Worm (Caenorhabditis elegans): ENCODE measurements around the gene spp-16.

DNA sequence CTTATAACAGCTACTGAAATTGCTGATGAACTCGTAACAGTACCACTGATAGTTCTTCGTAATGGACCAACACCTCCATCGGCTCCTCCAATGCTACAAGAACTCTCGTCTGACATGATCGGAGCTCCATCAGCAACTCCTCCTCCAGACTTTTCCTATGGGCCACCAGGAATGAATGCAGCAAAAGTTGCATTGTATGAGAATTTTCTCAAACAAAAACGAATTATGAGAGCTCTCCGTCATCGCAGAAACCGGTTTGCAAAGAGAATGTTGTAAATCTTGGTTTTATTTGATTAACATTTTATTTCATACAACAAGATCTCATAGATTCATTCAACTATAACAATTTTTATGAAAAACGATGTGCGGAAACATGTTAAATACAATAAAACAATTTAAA, 13.5 kb downstream of the spp-16 start:
- TF ChIP-seq ceh-2 (tag; optimal IDR thresholded peaks at IDR 0.05) (no peak), pha-4 (tag; optimal IDR thresholded peaks at IDR 0.05) (no peak), hlh-8 (tag; optimal IDR thresholded peaks at IDR 0.05) (no peak), ceh-34 (tag; optimal IDR thresholded peaks at IDR 0.05) (no peak), tbx-2 (tag; optimal IDR thresholded peaks at IDR 0.05) (no peak), hlh-30 (tag; optimal IDR thresholded peaks at IDR 0.05; ENCODE audit: insufficient read depth) (no peak)

All from whole organism, late embryonic.